Worm (Caenorhabditis elegans) whole organism, mixed stage, embryonic: ENCODE results near the gene idi-1.

Source experiments
- M03D4.4 ChIP-seq: sonication (generic microtip); optimal IDR thresholded peaks from 2 replicates; lab custom pipeline; 2017; ENCODE audit warnings: mild to moderate bottlenecking, missing genetic modification characterization, missing compliant biosample characterization
- bed-3 ChIP-seq: fragments of 200-800 bp; sonication (Bioruptor generic); optimal IDR thresholded peaks from 3 replicates; lab custom pipeline; 2018; ENCODE audit warnings: mild to moderate bottlenecking, missing genetic modification characterization, moderate library complexity, missing compliant biosample characterization
- blmp-1 ChIP-seq: fragments of 150-350 bp; optimal IDR thresholded peaks from 2 replicates; lab custom pipeline; 2014; ENCODE audit warnings: missing biosample characterization, missing genetic modification characterization
- ceh-39 ChIP-seq: fragments of 150-350 bp; optimal IDR thresholded peaks from 2 replicates; lab custom pipeline; 2014; ENCODE audit warnings: missing biosample characterization, missing genetic modification characterization
- ceh-43 ChIP-seq: fragments of 200-800 bp; sonication (Bioruptor generic); optimal IDR thresholded peaks from 2 replicates; lab custom pipeline; 2018; ENCODE audit warnings: mild to moderate bottlenecking, missing genetic modification characterization, moderate library complexity, missing compliant biosample characterization
- ceh-83 ChIP-seq: fragments of 200-800 bp; sonication (Bioruptor generic); optimal IDR thresholded peaks from 2 replicates; lab custom pipeline; 2018; ENCODE audit warnings: mild to moderate bottlenecking, missing genetic modification characterization, missing compliant biosample characterization
- ces-1 ChIP-seq: fragments of 150-350 bp; optimal IDR thresholded peaks from 2 replicates; lab custom pipeline; 2014; ENCODE audit warnings: missing biosample characterization, missing genetic modification reagents, missing genetic modification characterization
- cnd-1 ChIP-seq: fragments of 200-800 bp; sonication (Bioruptor generic); optimal IDR thresholded peaks from 2 replicates; lab custom pipeline; 2018; ENCODE audit warnings: mild to moderate bottlenecking, missing genetic modification characterization, missing compliant biosample characterization
- drap-1 ChIP-seq: fragments of 200-800 bp; sonication (Bioruptor generic); optimal IDR thresholded peaks from 3 replicates; lab custom pipeline; 2018; ENCODE audit warnings: mild to moderate bottlenecking, missing genetic modification characterization, missing compliant biosample characterization
- elt-1 ChIP-seq: sonication (generic microtip); optimal IDR thresholded peaks from 2 replicates; lab custom pipeline; 2017; ENCODE audit warnings: missing genetic modification characterization, mild to moderate bottlenecking, missing compliant biosample characterization, antibody characterized with exemption, moderate library complexity, borderline replicate concordance; ENCODE audit not compliant: insufficient read depth
- elt-3 ChIP-seq: fragments of 150-350 bp; optimal IDR thresholded peaks from 2 replicates; lab custom pipeline; 2014; ENCODE audit warnings: missing biosample characterization, missing genetic modification characterization
- flh-1 ChIP-seq: fragments of 200-800 bp; sonication (Bioruptor generic); optimal IDR thresholded peaks from 2 replicates; lab custom pipeline; 2018; ENCODE audit warnings: mild to moderate bottlenecking, missing genetic modification characterization, moderate library complexity, missing compliant biosample characterization
- ham-2 ChIP-seq: fragments of 200-800 bp; sonication (Bioruptor generic); optimal IDR thresholded peaks from 2 replicates; lab custom pipeline; 2018; ENCODE audit warnings: mild to moderate bottlenecking, missing genetic modification characterization, missing compliant biosample characterization
- hlh-1 ChIP-seq: fragments of 150-350 bp; optimal IDR thresholded peaks from 2 replicates; lab custom pipeline; 2014; ENCODE audit warnings: missing biosample characterization, missing genetic modification reagents, missing genetic modification characterization
- lin-13 ChIP-seq: fragments of 150-350 bp; optimal IDR thresholded peaks from 2 replicates; lab custom pipeline; 2014; ENCODE audit warnings: missing biosample characterization, missing genetic modification characterization
- lin-32 ChIP-seq: fragments of 200-800 bp; sonication (Bioruptor generic); optimal IDR thresholded peaks from 2 replicates; lab custom pipeline; 2018; ENCODE audit warnings: mild to moderate bottlenecking, missing genetic modification characterization, missing compliant biosample characterization
- lsy-2 ChIP-seq: fragments of 150-350 bp; optimal IDR thresholded peaks from 2 replicates; lab custom pipeline; 2014; ENCODE audit warnings: missing biosample characterization, missing genetic modification characterization
- mab-5 ChIP-seq: fragments of 150-350 bp; optimal IDR thresholded peaks from 2 replicates; lab custom pipeline; 2014; ENCODE audit warnings: missing biosample characterization, missing genetic modification characterization
- mep-1 ChIP-seq: fragments of 150-350 bp; optimal IDR thresholded peaks from 2 replicates; lab custom pipeline; 2017; ENCODE audit warnings: missing biosample characterization, missing genetic modification reagents, missing genetic modification characterization, inconsistent platforms
- mls-2 ChIP-seq: sonication (generic microtip); optimal IDR thresholded peaks from 2 replicates; lab custom pipeline; 2016; ENCODE audit warnings: mild to moderate bottlenecking, missing genetic modification characterization, moderate library complexity, missing compliant biosample characterization
- nhr-12 ChIP-seq: fragments of 150-350 bp; optimal IDR thresholded peaks from 2 replicates; lab custom pipeline; 2014; ENCODE audit warnings: missing biosample characterization, missing genetic modification characterization
- nhr-2 ChIP-seq: fragments of 150-350 bp; optimal IDR thresholded peaks from 2 replicates; lab custom pipeline; 2014; ENCODE audit warnings: missing biosample characterization, missing genetic modification characterization
- nhr-237 ChIP-seq: fragments of 150-350 bp; optimal IDR thresholded peaks from 2 replicates; lab custom pipeline; 2014; ENCODE audit warnings: missing biosample characterization, missing genetic modification characterization
- nhr-76 ChIP-seq: sonication (generic microtip); optimal IDR thresholded peaks from 2 replicates; lab custom pipeline; 2017; ENCODE audit warnings: missing biosample characterization, missing genetic modification characterization
- pha-4 ChIP-seq: fragments of 150-350 bp; optimal IDR thresholded peaks from 2 replicates; lab custom pipeline; 2018; ENCODE audit warnings: missing biosample characterization, missing genetic modification reagents, missing genetic modification characterization
- sem-2 ChIP-seq: fragments of 200-800 bp; sonication (Bioruptor generic); optimal IDR thresholded peaks from 2 replicates; lab custom pipeline; 2018; ENCODE audit warnings: mild to moderate bottlenecking, missing genetic modification characterization, missing compliant biosample characterization
- snpc-4 ChIP-seq: fragments of 150-350 bp; optimal IDR thresholded peaks from 2 replicates; lab custom pipeline; 2014; ENCODE audit warnings: missing biosample characterization, missing genetic modification characterization
- sptf-1 ChIP-seq: sonication (generic microtip); optimal IDR thresholded peaks from 2 replicates; lab custom pipeline; 2017; ENCODE audit warnings: mild to moderate bottlenecking, missing genetic modification characterization, moderate library complexity, missing compliant biosample characterization
- tbx-8 ChIP-seq: fragments of 200-800 bp; sonication (Bioruptor generic); optimal IDR thresholded peaks from 2 replicates; lab custom pipeline; 2018; ENCODE audit warnings: mild to moderate bottlenecking, missing genetic modification characterization, moderate library complexity, missing compliant biosample characterization
- unc-120 ChIP-seq: sonication (generic microtip); optimal IDR thresholded peaks from 2 replicates; lab custom pipeline; 2017; ENCODE audit warnings: missing genetic modification characterization, missing compliant biosample characterization; ENCODE audit not compliant: poor library complexity, severe bottlenecking
- unc-62 ChIP-seq: fragments of 150-350 bp; optimal IDR thresholded peaks from 2 replicates; lab custom pipeline; 2014; ENCODE audit warnings: missing biosample characterization, missing genetic modification reagents, missing genetic modification characterization
- ztf-11 ChIP-seq: fragments of 150-350 bp; optimal IDR thresholded peaks from 2 replicates; lab custom pipeline; 2014; ENCODE audit warnings: missing biosample characterization, missing genetic modification characterization

The idi-1 gene

DNA sequence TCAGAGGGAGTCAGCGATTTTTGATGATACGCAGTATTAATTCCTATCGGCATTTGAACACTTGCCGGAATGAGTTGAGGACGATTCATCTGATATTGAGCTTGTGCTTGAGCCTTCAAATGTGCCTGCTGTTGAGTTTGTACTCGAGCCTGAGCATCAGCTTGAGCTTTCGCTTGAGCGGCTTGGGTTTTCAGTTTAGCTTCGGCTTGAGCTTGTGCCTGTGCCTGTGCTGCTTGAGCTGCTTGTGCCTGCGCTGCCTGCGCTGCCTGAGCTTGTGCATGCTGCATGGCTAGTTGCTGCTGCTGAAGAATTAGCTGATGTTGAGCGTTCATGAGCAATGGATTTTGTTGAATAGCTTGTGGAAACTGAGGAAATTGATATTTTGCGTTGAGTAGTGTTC, 24.4 kb downstream of the idi-1 start:
- TF ChIP-seq sptf-1 (tag; lab: Kevin White, UChicago) (no peak), snpc-4 (tag; lab: Kevin White, UChicago) (no peak), hlh-1 (no peak), ceh-83 (no peak), elt-1 (tag; lab: Kevin White, UChicago) (no peak), ceh-43 (GFP tag; lab: Kevin White, UChicago) (no peak), tbx-8 (GFP tag; lab: Kevin White, UChicago) (no peak), elt-3 (tag; lab: Kevin White, UChicago) (no peak), nhr-76 (tag; lab: Kevin White, UChicago) (no peak), bed-3 (GFP tag; lab: Kevin White, UChicago) (no peak)

DNA sequence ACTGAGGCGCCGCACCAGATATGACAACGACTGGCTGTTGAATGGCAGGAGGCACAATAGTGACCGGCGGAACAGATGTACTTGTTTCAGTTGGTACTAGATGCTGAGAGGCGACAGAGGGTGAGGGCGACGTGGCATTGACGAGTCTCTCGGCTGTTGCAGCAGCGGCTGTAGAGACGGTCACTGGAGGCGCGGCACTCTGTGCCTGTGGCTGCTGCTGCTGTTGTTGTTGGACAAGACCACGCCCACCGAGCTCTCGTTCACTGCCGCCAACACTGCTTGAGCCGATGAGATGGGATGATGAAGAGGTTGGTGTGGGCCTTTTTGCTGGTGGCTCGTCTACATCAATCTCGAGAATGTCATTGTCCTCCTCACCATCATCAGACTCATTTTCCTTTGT, 25.6 kb downstream of the idi-1 start:
- TF ChIP-seq ham-2 (GFP tag; lab: Kevin White, UChicago) (no peak), snpc-4 (tag; lab: Kevin White, UChicago) (no peak), bed-3 (GFP tag; lab: Kevin White, UChicago) (no peak), hlh-1 (no peak), cnd-1 (tag; lab: Kevin White, UChicago) (no peak), flh-1 (GFP tag; lab: Kevin White, UChicago) (no peak), sem-2 (no peak), elt-1 (tag; lab: Kevin White, UChicago) (no peak), lin-13 (tag; lab: Kevin White, UChicago) (no peak), M03D4.4 (tag; lab: Kevin White, UChicago) (no peak), sptf-1 (tag; lab: Kevin White, UChicago) (no peak)

DNA sequence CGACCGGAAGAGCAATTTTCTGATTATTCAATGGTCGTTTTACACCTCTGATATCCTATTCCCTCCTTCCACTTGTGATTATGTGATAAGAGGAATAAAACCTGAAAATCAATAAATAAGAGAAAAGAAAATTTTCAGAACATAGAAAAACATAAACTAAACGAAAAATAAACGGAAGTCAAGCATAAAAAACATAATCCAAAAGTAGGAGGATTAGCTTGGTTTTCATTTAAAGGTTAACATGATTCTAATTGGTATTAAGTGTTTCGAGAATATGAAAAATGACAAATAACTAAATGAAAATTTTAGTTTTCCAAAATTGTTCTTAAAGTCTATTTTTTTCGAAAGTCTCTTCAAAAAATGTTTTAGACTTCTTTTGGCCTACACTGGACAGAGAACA, 29.6 kb downstream of the idi-1 start, which contains the start of gene gei-8:
Gene gei-8, minus strand, starts transcription at position 101 of the 400 bp plus-strand sequence.
- no peak for TF ChIP-seq ces-1
- TF ChIP-seq mls-2 (tag; lab: Kevin White, UChicago): no peak
- no peak for TF ChIP-seq sem-2
- no peak for TF ChIP-seq mep-1 (tag; lab: Kevin White, UChicago)
- TF ChIP-seq flh-1 (GFP tag; lab: Kevin White, UChicago): no peak
- TF ChIP-seq lsy-2 (tag; lab: Kevin White, UChicago): no peak
- TF ChIP-seq mab-5: no peak
- no peak for TF ChIP-seq lin-32
- TF ChIP-seq unc-120 (tag; lab: Kevin White, UChicago): no peak

DNA sequence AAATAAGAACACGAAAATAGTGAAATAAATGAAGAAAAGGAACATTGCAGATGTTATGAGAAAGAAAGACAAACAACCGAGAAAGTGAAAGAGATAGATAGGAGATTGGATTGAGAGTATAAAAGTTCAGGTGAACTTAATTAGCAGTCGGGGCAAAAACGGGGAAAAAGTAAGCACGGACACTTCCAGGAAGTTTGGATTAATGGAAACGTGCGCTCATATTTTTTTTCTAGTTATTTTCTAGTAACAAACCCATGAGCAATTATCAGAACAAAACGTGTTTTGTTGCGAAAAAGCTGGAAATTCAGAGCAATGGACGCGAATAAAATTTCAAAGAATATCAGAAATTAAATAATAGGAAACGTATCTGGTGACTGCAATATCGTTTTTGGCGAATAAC, 30.4 kb downstream of the idi-1 start:
- TF ChIP-seq hlh-1 (no peak), cnd-1 (tag; lab: Kevin White, UChicago) (no peak), nhr-12 (no peak)

DNA sequence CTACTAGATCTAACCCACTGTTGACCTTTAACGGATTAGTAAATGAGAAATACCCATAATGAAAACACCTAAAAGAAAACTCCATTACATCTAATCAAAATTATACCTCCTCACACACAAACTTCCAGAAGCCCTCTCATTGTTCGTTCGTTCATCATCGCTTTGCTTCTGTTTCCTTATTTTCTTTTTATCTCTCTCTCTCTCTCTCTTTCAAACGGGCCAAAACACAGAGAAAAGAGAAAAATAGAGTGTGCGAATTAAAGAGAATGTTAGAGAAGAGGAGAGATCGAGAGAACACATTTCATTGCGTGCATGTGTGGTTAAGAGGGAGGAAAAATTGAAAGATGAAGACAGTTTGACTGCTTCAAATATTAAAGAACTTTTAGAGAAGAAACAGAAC, 32.8 kb downstream of the idi-1 start:
- TF ChIP-seq mep-1 (tag; lab: Kevin White, UChicago) (no peak), lin-32 (no peak), ceh-39 (tag; lab: Kevin White, UChicago) (no peak), cnd-1 (tag; lab: Kevin White, UChicago) (no peak), nhr-237 (peak; percentile 52), lsy-2 (tag; lab: Kevin White, UChicago) (peak; percentile 34), mls-2 (tag; lab: Kevin White, UChicago) (peak; percentile 48), unc-120 (tag; lab: Kevin White, UChicago) (peak; percentile 30), bed-3 (GFP tag; lab: Kevin White, UChicago) (no peak), nhr-2 (tag; lab: Kevin White, UChicago) (no peak), ces-1 (peak; percentile 79), unc-62 (GFP tag; lab: Kevin White, UChicago) (peak; percentile 18), hlh-1 (peak; percentile 5)

DNA sequence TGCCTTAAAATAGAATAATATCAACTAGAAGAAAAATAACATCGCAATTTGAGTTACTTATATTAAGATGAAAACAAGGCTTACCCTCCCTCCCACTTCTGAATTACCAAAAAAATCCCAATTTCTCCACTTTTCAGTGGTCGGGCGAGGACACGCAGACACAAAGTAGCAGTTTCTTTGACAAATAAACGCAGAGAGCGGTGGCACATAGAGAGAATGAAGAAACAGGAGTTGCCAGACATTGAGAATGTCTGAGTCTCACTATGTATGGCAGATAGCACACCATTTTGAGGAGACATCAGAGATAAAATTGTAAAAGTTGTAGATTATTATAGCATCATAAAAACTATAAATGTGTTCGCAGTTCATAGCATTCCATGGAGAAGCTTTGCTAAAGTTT, 33.7 kb downstream of the idi-1 start:
- TF ChIP-seq ceh-43 (GFP tag; lab: Kevin White, UChicago) (no peak), ztf-11 (tag; lab: Kevin White, UChicago) (no peak), nhr-12 (no peak), unc-120 (tag; lab: Kevin White, UChicago) (peak; percentile 90), bed-3 (GFP tag; lab: Kevin White, UChicago) (no peak), mls-2 (tag; lab: Kevin White, UChicago) (no peak), flh-1 (GFP tag; lab: Kevin White, UChicago) (no peak), tbx-8 (GFP tag; lab: Kevin White, UChicago) (no peak), ceh-83 (no peak), lsy-2 (tag; lab: Kevin White, UChicago) (peak; percentile 11), unc-62 (GFP tag; lab: Kevin White, UChicago) (peak; percentile 58), cnd-1 (tag; lab: Kevin White, UChicago) (no peak), nhr-76 (tag; lab: Kevin White, UChicago) (no peak), lin-13 (tag; lab: Kevin White, UChicago) (no peak), mep-1 (tag; lab: Kevin White, UChicago) (no peak), ces-1 (peak; percentile 70), snpc-4 (tag; lab: Kevin White, UChicago) (no peak), nhr-237 (no peak), ham-2 (GFP tag; lab: Kevin White, UChicago) (no peak), drap-1 (GFP tag; lab: Kevin White, UChicago) (no peak), pha-4 (tag; lab: Kevin White, UChicago) (peak; percentile 48), hlh-1 (no peak), blmp-1 (no peak), nhr-2 (tag; lab: Kevin White, UChicago) (peak; percentile 43)
- TF ChIP-seq, all 35 proteins: peak for 6
